Worm (Caenorhabditis elegans) whole organism, L4/young adult: ENCODE data around the gene rsp-6.

Experiments
- dao-5 ChIP-seq: sonication (generic microtip); optimal IDR thresholded peaks from 2 replicates; lab custom pipeline; 2016; ENCODE audit warnings: missing genotype, missing genetic modification characterization, moderate library complexity, missing compliant biosample characterization
- him-1 ChIP-seq: sonication (generic microtip); optimal IDR thresholded peaks from 2 replicates; lab custom pipeline; 2016; ENCODE audit warnings: missing genotype, missing genetic modification reagents, missing genetic modification characterization, missing compliant biosample characterization

- no peak for TF ChIP-seq him-1 (tag; lab: Kevin White, UChicago)
- no peak for TF ChIP-seq dao-5
Measured at ce11 chrIV:7829275-7829938, 38.4 kb upstream of the rsp-6 start, which contains the start of gene C06A6.4.
